Fruit fly (Drosophila melanogaster): ENCODE measurements around the gene CG34308.

- no peak for TF ChIP-seq pan (optimal IDR thresholded peaks at IDR 0.05)
- TF ChIP-seq CG8478 (optimal IDR thresholded peaks at IDR 0.05) = no peak
- no peak for TF ChIP-seq EcR (GFP tag; optimal IDR thresholded peaks at IDR 0.05)
- no peak for TF ChIP-seq psq (optimal IDR thresholded peaks at IDR 0.05)
- no peak for TF ChIP-seq Dll (optimal IDR thresholded peaks at IDR 0.05)
Measured at dm6 chr3R:13085924-13086323, 3.1 kb upstream of the CG34308 start, which contains the start of gene CG43063.
